Fruit fly (Drosophila melanogaster) whole organism, embryonic: ENCODE results near the gene pes.

Experiments used
- Adf1 ChIP-seq: fragments of 200-800 bp; sonication (Bioruptor generic); IDR thresholded peaks from 2 replicates; pipeline ENCODE4 v1.3.6; 2022; ENCODE audit warnings: missing biosample characterization, missing genetic modification characterization
- Antp ChIP-seq: fragments of 200-800 bp; sonication (Bioruptor generic); optimal IDR thresholded peaks from 3 replicates; lab custom pipeline; 2016; ENCODE audit warnings: missing biosample characterization, missing genetic modification characterization
- Atf6 ChIP-seq: fragments of 200-800 bp; sonication (Bioruptor generic); IDR thresholded peaks from 2 replicates; pipeline ENCODE4 v1.3.6; 2022; ENCODE audit warnings: missing biosample characterization, missing genetic modification characterization
- CG10267 ChIP-seq: fragments of 200-800 bp; sonication (Bioruptor generic); optimal IDR thresholded peaks from 2 replicates; lab custom pipeline; 2018; ENCODE audit warnings: missing biosample characterization, mild to moderate bottlenecking, missing genetic modification characterization, moderate library complexity
- CG12299 ChIP-seq: fragments of 200-800 bp; sonication (Bioruptor generic); optimal IDR thresholded peaks from 2 replicates; lab custom pipeline; 2018; ENCODE audit warnings: missing biosample characterization, mild to moderate bottlenecking, missing genetic modification characterization
- CG13287 ChIP-seq: fragments of 200-800 bp; sonication (Bioruptor generic); IDR thresholded peaks from 2 replicates; pipeline ENCODE4 v1.3.6; 2022; ENCODE audit warnings: missing biosample characterization, missing genetic modification characterization; ENCODE audit not compliant: partially characterized antibody
- CG14014 ChIP-seq: fragments of 200-800 bp; sonication (Bioruptor generic); IDR thresholded peaks from 2 replicates; pipeline ENCODE4 v1.3.6; 2022; ENCODE audit warnings: missing biosample characterization, missing genetic modification characterization
- CG17802 ChIP-seq: fragments of 200-800 bp; sonication (Bioruptor generic); optimal IDR thresholded peaks from 2 replicates; lab custom pipeline; 2018; ENCODE audit warnings: missing biosample characterization, mild to moderate bottlenecking, missing genetic modification characterization, moderate library complexity
- CG18476 ChIP-seq: fragments of 200-800 bp; sonication (Bioruptor generic); optimal IDR thresholded peaks from 2 replicates; lab custom pipeline; 2016; ENCODE audit warnings: missing biosample characterization, mild to moderate bottlenecking, missing genetic modification characterization
- CG18764 ChIP-seq: fragments of 200-800 bp; sonication (Bioruptor generic); optimal IDR thresholded peaks from 3 replicates; lab custom pipeline; 2016; ENCODE audit warnings: missing biosample characterization, missing genetic modification characterization
- CG2129 ChIP-seq: fragments of 200-800 bp; sonication (Bioruptor generic); IDR thresholded peaks from 2 replicates; pipeline ENCODE4 v1.3.6; 2022; ENCODE audit warnings: missing biosample characterization, missing genetic modification characterization; ENCODE audit not compliant: partially characterized antibody
- CG3163 ChIP-seq: fragments of 200-800 bp; sonication (Bioruptor generic); optimal IDR thresholded peaks from 3 replicates; lab custom pipeline; 2016; ENCODE audit warnings: missing biosample characterization, missing genetic modification characterization
- CG32532 ChIP-seq: fragments of 200-800 bp; sonication (Bioruptor generic); IDR thresholded peaks from 2 replicates; pipeline ENCODE4 v1.3.6; 2022; ENCODE audit warnings: missing biosample characterization, missing genetic modification characterization
- CG4404 ChIP-seq: fragments of 200-800 bp; sonication (Bioruptor generic); IDR thresholded peaks from 2 replicates; pipeline ENCODE4 v1.3.6; 2022; ENCODE audit warnings: missing biosample characterization, missing genetic modification characterization
- CG6689 ChIP-seq: fragments of 200-800 bp; sonication (Bioruptor generic); IDR thresholded peaks from 2 replicates; pipeline ENCODE4 v1.3.6; 2022; ENCODE audit warnings: missing biosample characterization, missing genetic modification characterization
- CG7786 ChIP-seq: fragments of 200-800 bp; sonication (Bioruptor generic); optimal IDR thresholded peaks from 2 replicates; lab custom pipeline; 2016; ENCODE audit warnings: missing biosample characterization, missing genetic modification characterization
- Dad ChIP-seq: fragments of 200-800 bp; sonication (Bioruptor generic); optimal IDR thresholded peaks from 3 replicates; lab custom pipeline; 2016; ENCODE audit warnings: missing biosample characterization, missing genetic modification characterization
- Hsf ChIP-seq: fragments of 200-800 bp; sonication (Bioruptor generic); optimal IDR thresholded peaks from 3 replicates; lab custom pipeline; 2016; ENCODE audit warnings: missing biosample characterization, missing genetic modification characterization
- Lhr ChIP-seq: fragments of 200-800 bp; sonication (Bioruptor generic); optimal IDR thresholded peaks from 3 replicates; lab custom pipeline; 2017; ENCODE audit warnings: mild to moderate bottlenecking, missing biosample characterization, missing genetic modification reagents, missing genetic modification characterization
- MESR4 ChIP-seq: fragments of 200-800 bp; sonication (Bioruptor generic); optimal IDR thresholded peaks from 2 replicates; lab custom pipeline; 2018; ENCODE audit warnings: missing biosample characterization, mild to moderate bottlenecking, missing genetic modification characterization, moderate library complexity
- Mad ChIP-seq: fragments of 200-800 bp; sonication (Bioruptor generic); optimal IDR thresholded peaks from 2 replicates; lab custom pipeline; 2016; ENCODE audit warnings: missing biosample characterization, missing genetic modification characterization
- Pdp1 ChIP-seq, 2 experiments: fragments of 200-800 bp; sonication (Bioruptor generic); optimal IDR thresholded peaks; 3 replicates each; lab custom pipeline; 2016; ENCODE audit warnings: missing biosample characterization in 2 of 2, missing genetic modification characterization in 2 of 2, mild to moderate bottlenecking in 1 of 2, moderate library complexity in 1 of 2
- Scr ChIP-seq: fragments of 200-800 bp; sonication (Bioruptor generic); IDR thresholded peaks from 2 replicates; pipeline ENCODE4 v1.3.6; 2022; ENCODE audit warnings: missing biosample characterization, missing genetic modification characterization; ENCODE audit not compliant: partially characterized antibody
- Sin3A ChIP-seq: fragments of >200 bp; optimal IDR thresholded peaks from 2 replicates; lab custom pipeline; 2018
- Trl ChIP-seq, 3 experiments: fragments of >200 bp in 2 of 3; fragments of 200-800 bp in 1 of 3; sonication (Bioruptor generic) in 1 of 3; optimal IDR thresholded peaks; 2 replicates in 1 of 3; 3 replicates in 2 of 3; lab custom pipeline; 2016 to 2017; ENCODE audit warnings: missing biosample characterization in 1 of 3, missing genetic modification characterization in 1 of 3
- ap ChIP-seq: fragments of 200-800 bp; sonication (Bioruptor generic); IDR thresholded peaks from 2 replicates; pipeline ENCODE4 v1.3.6; 2022; ENCODE audit warnings: missing biosample characterization, missing genetic modification characterization
- az2 ChIP-seq: fragments of 200-800 bp; sonication (Bioruptor generic); optimal IDR thresholded peaks from 3 replicates; lab custom pipeline; 2016; ENCODE audit warnings: missing biosample characterization, missing genetic modification characterization
- bowl ChIP-seq: fragments of 200-800 bp; sonication (Bioruptor generic); IDR thresholded peaks from 2 replicates; pipeline ENCODE4 v1.3.6; 2022; ENCODE audit warnings: missing biosample characterization, missing genetic modification characterization
- ci ChIP-seq: fragments of 200-800 bp; sonication (Bioruptor generic); IDR thresholded peaks from 3 replicates; pipeline ENCODE4 v1.3.6; 2022; ENCODE audit warnings: missing biosample characterization, missing genetic modification characterization
- crp ChIP-seq, 2 experiments: fragments of 200-800 bp; sonication (Bioruptor generic); optimal IDR thresholded peaks; 2 replicates in 1 of 2; 3 replicates in 1 of 2; lab custom pipeline; 2017; ENCODE audit warnings: missing biosample characterization in 2 of 2, missing genetic modification characterization in 2 of 2, mild to moderate bottlenecking in 1 of 2, moderate library complexity in 1 of 2
- da ChIP-seq: fragments of 200-800 bp; sonication (Bioruptor generic); optimal IDR thresholded peaks from 2 replicates; lab custom pipeline; 2016; ENCODE audit warnings: missing biosample characterization, missing genetic modification characterization
- dpn ChIP-seq, 2 experiments: fragments of 200-800 bp; sonication (Bioruptor generic); optimal IDR thresholded peaks; 3 replicates each; lab custom pipeline; 2016; ENCODE audit warnings: missing biosample characterization in 2 of 2, missing genetic modification characterization in 2 of 2
- ewg ChIP-seq: fragments of 200-800 bp; sonication (Bioruptor generic); optimal IDR thresholded peaks from 3 replicates; lab custom pipeline; 2017; ENCODE audit warnings: mild to moderate bottlenecking, missing biosample characterization, missing genetic modification reagents, missing genetic modification characterization
- exex ChIP-seq: fragments of 200-800 bp; sonication (Bioruptor generic); optimal IDR thresholded peaks from 4 replicates; lab custom pipeline; 2018; ENCODE audit warnings: missing biosample characterization, mild to moderate bottlenecking, missing genetic modification characterization, moderate library complexity
- fd96Cb ChIP-seq: fragments of 200-800 bp; sonication (Bioruptor generic); optimal IDR thresholded peaks from 2 replicates; lab custom pipeline; 2018; ENCODE audit warnings: missing biosample characterization, mild to moderate bottlenecking, missing genetic modification characterization, moderate library complexity
- grn ChIP-seq: fragments of 200-800 bp; sonication (Bioruptor generic); optimal IDR thresholded peaks from 3 replicates; lab custom pipeline; 2017; ENCODE audit warnings: missing biosample characterization, missing genetic modification characterization
- hb ChIP-seq: fragments of 200-800 bp; sonication (Bioruptor generic); IDR thresholded peaks from 3 replicates; pipeline ENCODE4 v1.3.6; 2022; ENCODE audit warnings: missing biosample characterization, missing genetic modification characterization; ENCODE audit not compliant: partially characterized antibody
- jumu ChIP-seq: fragments of 200-800 bp; sonication (Bioruptor generic); optimal IDR thresholded peaks from 3 replicates; lab custom pipeline; 2016; ENCODE audit warnings: missing biosample characterization, missing genetic modification characterization
- kay ChIP-seq: fragments of 200-800 bp; sonication (Bioruptor generic); optimal IDR thresholded peaks from 2 replicates; lab custom pipeline; 2016; ENCODE audit warnings: missing biosample characterization, missing genetic modification characterization
- kni ChIP-seq: fragments of 200-800 bp; sonication (Bioruptor generic); optimal IDR thresholded peaks from 3 replicates; lab custom pipeline; 2017; ENCODE audit warnings: mild to moderate bottlenecking, missing biosample characterization, missing genetic modification reagents, missing genetic modification characterization
- nom ChIP-seq: fragments of 200-800 bp; sonication (Bioruptor generic); optimal IDR thresholded peaks from 2 replicates; lab custom pipeline; 2017; ENCODE audit warnings: missing biosample characterization, missing genetic modification characterization, mild to moderate bottlenecking, moderate library complexity, missing genetic modification reagents
- odd ChIP-seq: fragments of 200-800 bp; sonication (Bioruptor generic); optimal IDR thresholded peaks from 2 replicates; lab custom pipeline; 2017; ENCODE audit warnings: missing biosample characterization, mild to moderate bottlenecking, missing genetic modification characterization
- sna ChIP-seq: fragments of 200-800 bp; sonication (Bioruptor generic); IDR thresholded peaks from 2 replicates; pipeline ENCODE4 v1.3.6; 2022; ENCODE audit warnings: missing biosample characterization, missing genetic modification characterization; ENCODE audit not compliant: partially characterized antibody
- so ChIP-seq: fragments of 200-800 bp; sonication (Bioruptor generic); IDR thresholded peaks from 3 replicates; pipeline ENCODE4 v1.3.6; 2022; ENCODE audit warnings: missing biosample characterization, missing genetic modification characterization
- sqz ChIP-seq: fragments of 200-800 bp; sonication (Bioruptor generic); optimal IDR thresholded peaks from 3 replicates; lab custom pipeline; 2018; ENCODE audit warnings: missing biosample characterization, mild to moderate bottlenecking, missing genetic modification characterization
- tna ChIP-seq: fragments of 200-800 bp; sonication (Bioruptor generic); IDR thresholded peaks from 2 replicates; pipeline ENCODE4 v1.3.6; 2022; ENCODE audit warnings: missing biosample characterization, missing genetic modification characterization; ENCODE audit not compliant: partially characterized antibody
- unc-4 ChIP-seq: fragments of 200-800 bp; sonication (Bioruptor generic); IDR thresholded peaks from 2 replicates; pipeline ENCODE4 v1.3.6; 2022; ENCODE audit warnings: missing biosample characterization, missing genetic modification characterization; ENCODE audit not compliant: partially characterized antibody

The pes gene

dm6 chr2L:7984889-7985514 is 9.0 kb downstream of the pes start (continued):
- no peak for TF ChIP-seq CG2129 (GFP tag; lab: Robert Waterston, UW)
- no peak for TF ChIP-seq CG14014 (GFP tag; lab: Robert Waterston, UW)
- no peak for TF ChIP-seq Sin3A (lab: Kevin White, UChicago)
- TF ChIP-seq crp (GFP tag; optimal IDR thresholded peaks at IDR 0.05; lab: Kevin White, UChicago), result peak in 1 of 2 experiments; percentile 10
- peak; percentile 88 for TF ChIP-seq ewg (GFP tag; lab: Kevin White, UChicago)
- TF ChIP-seq Dad (GFP tag; lab: Kevin White, UChicago), result no peak
- peak; percentile 27 for TF ChIP-seq fd96Cb (tag; lab: Kevin White, UChicago)
- TF ChIP-seq Lhr (GFP tag; lab: Kevin White, UChicago), result no peak
- TF ChIP-seq CG10267, result no peak
- TF ChIP-seq tna (GFP tag; lab: Robert Waterston, UW), result peak; percentile 68; the same call in 1 of the 2 replicates
- no peak for TF ChIP-seq Adf1 (GFP tag; lab: Robert Waterston, UW)
- no peak for TF ChIP-seq grn (GFP tag; lab: Kevin White, UChicago)
- no peak for TF ChIP-seq Antp (GFP tag; lab: Kevin White, UChicago)
- TF ChIP-seq sqz, result peak; percentile 5
- TF ChIP-seq Pdp1 (GFP tag; optimal IDR thresholded peaks at IDR 0.05; lab: Kevin White, UChicago), result peak in 1 of 2 experiments; percentile 56
- no peak for TF ChIP-seq jumu (GFP tag; lab: Kevin White, UChicago)
- TF ChIP-seq CG18764 (GFP tag; lab: Kevin White, UChicago), result no peak
- TF ChIP-seq CG12299 (tag; lab: Kevin White, UChicago), result no peak
- 0 out of 3 replicates have a peak, but pooled peaks have one; percentile 38 for TF ChIP-seq ci (GFP tag; lab: Robert Waterston, UW)
- TF ChIP-seq so (GFP tag; lab: Robert Waterston, UW), result no peak
- peak; percentile 10 for TF ChIP-seq nom (GFP tag; lab: Kevin White, UChicago)
- no peak for TF ChIP-seq kay (GFP tag; lab: Kevin White, UChicago)
- TF ChIP-seq hb, result peak; percentile 74
- TF ChIP-seq kni, result no peak
- TF ChIP-seq CG13287 (GFP tag; lab: Robert Waterston, UW), result peak; percentile 33; the same call in 1 of the 2 replicates
- TF ChIP-seq CG6689 (GFP tag; lab: Robert Waterston, UW), result 0 out of 2 replicates have a peak, but pooled peaks have one; percentile 11
- no peak for TF ChIP-seq CG7786 (GFP tag; lab: Kevin White, UChicago)
- TF ChIP-seq CG4404 (GFP tag; lab: Robert Waterston, UW), result no peak
- TF ChIP-seq CG17802, result no peak
- TF ChIP-seq dpn (GFP tag; optimal IDR thresholded peaks at IDR 0.05; lab: Kevin White, UChicago), result peak; percentile 27 to 31
- peak; percentile 31; the same call in 1 of the 2 replicates for TF ChIP-seq sna (GFP tag; lab: Robert Waterston, UW)
- TF ChIP-seq CG18476, result peak; percentile 2
- no peak for TF ChIP-seq CG32532 (GFP tag; lab: Robert Waterston, UW)
- TF ChIP-seq exex (tag; lab: Kevin White, UChicago), result peak; percentile 67
- TF ChIP-seq Atf6 (GFP tag; lab: Robert Waterston, UW), result peak; percentile 38; the same call in 1 of the 2 replicates
- TF ChIP-seq Hsf (GFP tag; lab: Kevin White, UChicago), result peak; percentile 28

dm6 chr2L:7984059-7984800 is 9.8 kb downstream of the pes start, which contains the start of gene Snoo:
Gene Snoo (minus strand): TSS chr2L:7984196.
- TF ChIP-seq CG3163 (GFP tag; lab: Kevin White, UChicago) (peak; percentile 100), ap (GFP tag; lab: Robert Waterston, UW) (no peak), bowl (GFP tag; lab: Robert Waterston, UW) (no peak), CG12299 (tag; lab: Kevin White, UChicago) (peak; percentile 4), Trl (optimal IDR thresholded peaks at IDR 0.05; lab: Kevin White, UChicago) (peak; percentile 90 to 94), Trl (GFP tag; optimal IDR thresholded peaks at IDR 0.05; lab: Kevin White, UChicago) (peak; percentile 71), az2 (no peak), unc-4 (GFP tag; lab: Robert Waterston, UW) (0 out of 2 replicates have a peak, but pooled peaks have one; percentile 16), Scr (GFP tag; lab: Robert Waterston, UW) (peak; percentile 16; the same call in 1 of the 2 replicates), crp (GFP tag; optimal IDR thresholded peaks at IDR 0.05; lab: Kevin White, UChicago) (no peak), da (no peak), MESR4 (GFP tag; lab: Kevin White, UChicago) (peak; percentile 26), odd (no peak), Mad (peak; percentile 22)
